Fruit fly (Drosophila melanogaster) whole organism, adult: Measurements from ENCODE around the gene CG8260.

ENCODE experiments used
- CG11617 ChIP-seq: fragments of 200-800 bp; sonication (Bioruptor generic); optimal IDR thresholded peaks from 2 replicates; lab custom pipeline; 2017; ENCODE audit warnings: mild to moderate bottlenecking, missing biosample characterization, missing genetic modification reagents, missing genetic modification characterization
- CG14711 ChIP-seq: fragments of 200-800 bp; sonication (Bioruptor generic); optimal IDR thresholded peaks from 2 replicates; lab custom pipeline; 2018; ENCODE audit warnings: missing biosample characterization, mild to moderate bottlenecking, missing genetic modification characterization, moderate library complexity
- CG33017 ChIP-seq: fragments of 200-800 bp; sonication (Bioruptor generic); optimal IDR thresholded peaks from 2 replicates; lab custom pipeline; 2018; ENCODE audit warnings: missing biosample characterization, mild to moderate bottlenecking, missing genetic modification characterization, moderate library complexity
- CG5204 ChIP-seq: fragments of 200-800 bp; sonication (Bioruptor generic); optimal IDR thresholded peaks from 2 replicates; lab custom pipeline; 2016; ENCODE audit warnings: missing biosample characterization, missing genetic modification characterization
- CG7045 ChIP-seq: fragments of 200-800 bp; sonication (Bioruptor generic); optimal IDR thresholded peaks from 2 replicates; lab custom pipeline; 2017; ENCODE audit warnings: missing biosample characterization, mild to moderate bottlenecking, missing genetic modification characterization
- CG7101 ChIP-seq: fragments of 200-800 bp; sonication (Bioruptor generic); optimal IDR thresholded peaks from 2 replicates; lab custom pipeline; 2018; ENCODE audit warnings: missing biosample characterization, mild to moderate bottlenecking, missing genetic modification characterization, moderate library complexity
- Hr96 ChIP-seq: fragments of 200-800 bp; sonication (Bioruptor generic); optimal IDR thresholded peaks from 2 replicates; lab custom pipeline; 2016; ENCODE audit warnings: missing biosample characterization, missing genetic modification characterization
- Mnt ChIP-seq: fragments of 200-800 bp; sonication (Bioruptor generic); optimal IDR thresholded peaks from 2 replicates; lab custom pipeline; 2016; ENCODE audit warnings: missing biosample characterization, mild to moderate bottlenecking, missing genetic modification characterization
- bab1 ChIP-seq: fragments of 200-800 bp; sonication (Bioruptor generic); optimal IDR thresholded peaks from 3 replicates; lab custom pipeline; 2019; ENCODE audit warnings: missing biosample characterization, mild to moderate bottlenecking, missing genetic modification characterization, moderate library complexity
- cnc ChIP-seq, 2 experiments: fragments of >200 bp; optimal IDR thresholded peaks; 2 replicates each; lab custom pipeline; 2017
- kay ChIP-seq: fragments of 200-800 bp; sonication (Bioruptor generic); peaks from one replicate; lab custom pipeline; 2016; ENCODE audit warnings: missing biosample characterization, missing genetic modification characterization, borderline replicate concordance
- ovo ChIP-seq: fragments of 200-800 bp; sonication (Bioruptor generic); optimal IDR thresholded peaks from 2 replicates; lab custom pipeline; 2016; ENCODE audit warnings: missing biosample characterization, missing genetic modification characterization
- pad ChIP-seq: fragments of 200-800 bp; sonication (Bioruptor generic); optimal IDR thresholded peaks from 3 replicates; lab custom pipeline; 2017; ENCODE audit warnings: missing biosample characterization, missing genetic modification characterization, mild to moderate bottlenecking, moderate library complexity, missing genetic modification reagents
- toe ChIP-seq: fragments of 200-800 bp; sonication (Bioruptor generic); optimal IDR thresholded peaks from 2 replicates; lab custom pipeline; 2016; ENCODE audit warnings: missing biosample characterization, missing genetic modification characterization

DNA sequence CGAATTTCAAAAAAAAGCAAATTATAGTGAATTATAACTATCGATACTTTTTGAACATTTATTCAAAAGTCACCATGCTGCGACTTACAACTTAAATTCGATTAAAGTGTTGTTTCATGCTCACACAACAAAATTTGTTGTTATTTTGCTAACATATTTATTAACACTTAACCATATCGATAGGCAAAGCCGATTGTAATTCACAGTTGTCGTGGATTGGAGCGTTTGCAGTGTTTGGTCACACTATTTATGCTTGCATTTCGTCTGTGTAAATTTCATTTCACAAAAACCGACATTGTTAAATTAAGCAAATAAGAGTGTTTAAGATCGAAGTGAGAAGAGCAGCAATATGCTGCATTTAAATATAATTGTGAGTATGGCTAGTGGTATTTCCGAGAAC, 43.7 kb upstream of the CG8260 start, which contains the start of gene HUWE1:
- TF ChIP-seq Mnt (GFP tag; lab: Kevin White, UChicago) (peak; percentile 73), bab1 (GFP tag; lab: Kevin White, UChicago) (peak; percentile 59), CG14711 (tag; lab: Kevin White, UChicago) (peak; percentile 22), ovo (GFP tag; lab: Kevin White, UChicago) (no peak), CG11617 (peak; percentile 60), CG7045 (no peak), CG5204 (GFP tag; lab: Kevin White, UChicago) (no peak), toe (GFP tag; lab: Kevin White, UChicago) (no peak), CG7101 (tag; lab: Kevin White, UChicago) (peak; percentile 63), Hr96 (GFP tag; lab: Kevin White, UChicago) (no peak), kay (GFP tag; lab: Kevin White, UChicago) (no peak), CG33017 (tag; lab: Kevin White, UChicago) (no peak), pad (peak; percentile 36), cnc (optimal IDR thresholded peaks at IDR 0.05; lab: Kevin White, UChicago) (no peak)
